Worm (Caenorhabditis elegans): Measurements from ENCODE around the gene ran-2.
A peak's percentile ranks its signal among the peaks of the same experiment; 100 is the strongest.

ce11 chrIII:7947677-7948076 lies 14.3 kb downstream of the ran-2 start:
- TF ChIP-seq blmp-1 (tag; optimal IDR thresholded peaks at IDR 0.05) (peak; percentile 54), nhr-76 (tag; optimal IDR thresholded peaks at IDR 0.05) (no peak), mep-1 (tag; optimal IDR thresholded peaks at IDR 0.05) (no peak), lin-13 (GFP tag; optimal IDR thresholded peaks at IDR 0.05) (no peak), mdl-1 (tag; optimal IDR thresholded peaks at IDR 0.05) (no peak)
